Fruit fly (Drosophila melanogaster) whole organism, prepupa: ENCODE data around the gene Reph.

Experiments
- Blimp-1 ChIP-seq: fragments of 200-800 bp; sonication (Bioruptor generic); optimal IDR thresholded peaks from 3 replicates; lab custom pipeline; 2017; ENCODE audit warnings: missing biosample characterization, missing genetic modification characterization, mild to moderate bottlenecking, moderate library complexity, missing genetic modification reagents
- CG10631 ChIP-seq: fragments of 200-800 bp; sonication (Bioruptor generic); optimal IDR thresholded peaks from 2 replicates; lab custom pipeline; 2016; ENCODE audit warnings: missing biosample characterization, missing genetic modification characterization
- CG10669 ChIP-seq: fragments of 200-800 bp; sonication (Bioruptor generic); optimal IDR thresholded peaks from 3 replicates; lab custom pipeline; 2018; ENCODE audit warnings: missing biosample characterization, mild to moderate bottlenecking, missing genetic modification characterization, moderate library complexity
- CG11294 ChIP-seq: fragments of 200-800 bp; sonication (Bioruptor generic); IDR thresholded peaks from 2 replicates; pipeline ENCODE4 v1.3.6; 2022; ENCODE audit warnings: missing biosample characterization, missing genetic modification characterization
- CG11762 ChIP-seq: fragments of 200-800 bp; sonication (Bioruptor generic); optimal IDR thresholded peaks from 3 replicates; lab custom pipeline; 2016; ENCODE audit warnings: missing biosample characterization, missing genetic modification characterization; ENCODE audit not compliant: insufficient read depth
- CG15336 ChIP-seq: fragments of 200-800 bp; sonication (Bioruptor generic); IDR thresholded peaks from 2 replicates; pipeline ENCODE4 v1.3.6; 2022; ENCODE audit warnings: missing biosample characterization, missing genetic modification characterization
- CG1621 ChIP-seq: fragments of 200-800 bp; sonication (Bioruptor generic); optimal IDR thresholded peaks from 3 replicates; lab custom pipeline; 2018; ENCODE audit warnings: missing biosample characterization, mild to moderate bottlenecking, missing genetic modification characterization
- CG16779 ChIP-seq: fragments of 200-800 bp; sonication (Bioruptor generic); optimal IDR thresholded peaks from 3 replicates; lab custom pipeline; 2017; ENCODE audit warnings: missing biosample characterization, mild to moderate bottlenecking, missing genetic modification characterization
- CG31627 ChIP-seq: fragments of 200-800 bp; sonication (Bioruptor generic); optimal IDR thresholded peaks from 3 replicates; lab custom pipeline; 2016; ENCODE audit warnings: missing biosample characterization, missing genetic modification characterization
- CG32006 ChIP-seq: fragments of 200-800 bp; sonication (Bioruptor generic); optimal IDR thresholded peaks from 3 replicates; lab custom pipeline; 2017; ENCODE audit warnings: missing biosample characterization, mild to moderate bottlenecking, missing genetic modification characterization
- CG34406 ChIP-seq: fragments of 200-800 bp; sonication (Bioruptor generic); optimal IDR thresholded peaks from 3 replicates; lab custom pipeline; 2016; ENCODE audit warnings: missing biosample characterization, missing genetic modification characterization
- CG4318 ChIP-seq: fragments of 200-800 bp; sonication (Bioruptor generic); optimal IDR thresholded peaks from 3 replicates; lab custom pipeline; 2017; ENCODE audit warnings: missing biosample characterization, mild to moderate bottlenecking, missing genetic modification characterization
- CG6163 ChIP-seq: fragments of 200-800 bp; sonication (Bioruptor generic); IDR thresholded peaks from 3 replicates; pipeline ENCODE4 v1.3.6; 2022; ENCODE audit warnings: missing biosample characterization, missing genetic modification characterization
- CG6276 ChIP-seq: fragments of 200-800 bp; sonication (Bioruptor generic); optimal IDR thresholded peaks from 2 replicates; lab custom pipeline; 2017; ENCODE audit warnings: missing biosample characterization, mild to moderate bottlenecking, missing genetic modification characterization
- CG6792 ChIP-seq: fragments of 200-800 bp; sonication (Bioruptor generic); optimal IDR thresholded peaks from 3 replicates; lab custom pipeline; 2016; ENCODE audit warnings: missing biosample characterization, missing genetic modification characterization
- CG6808 ChIP-seq: fragments of 200-800 bp; sonication (Bioruptor generic); optimal IDR thresholded peaks from 3 replicates; lab custom pipeline; 2017; ENCODE audit warnings: missing biosample characterization, missing genetic modification characterization, mild to moderate bottlenecking, moderate library complexity, missing genetic modification reagents
- CG6854 ChIP-seq: fragments of 200-800 bp; sonication (Bioruptor generic); optimal IDR thresholded peaks from 2 replicates; lab custom pipeline; 2017; ENCODE audit warnings: missing biosample characterization, mild to moderate bottlenecking, missing genetic modification characterization
- CG8119 ChIP-seq: fragments of 200-800 bp; sonication (Bioruptor generic); IDR thresholded peaks from 3 replicates; pipeline ENCODE4 v1.3.6; 2022; ENCODE audit warnings: missing biosample characterization, missing genetic modification characterization
- CG8319 ChIP-seq: fragments of 200-800 bp; sonication (Bioruptor generic); optimal IDR thresholded peaks from 3 replicates; lab custom pipeline; 2016; ENCODE audit warnings: missing biosample characterization, missing genetic modification characterization
- CG8632 ChIP-seq: fragments of 200-800 bp; sonication (Bioruptor generic); optimal IDR thresholded peaks from 3 replicates; lab custom pipeline; 2016; ENCODE audit warnings: missing biosample characterization, missing genetic modification characterization
- CG9139 ChIP-seq: fragments of 200-800 bp; sonication (Bioruptor generic); optimal IDR thresholded peaks from 3 replicates; lab custom pipeline; 2017; ENCODE audit warnings: missing biosample characterization, mild to moderate bottlenecking, missing genetic modification characterization
- Eip75B ChIP-seq: fragments of 200-800 bp; sonication (Bioruptor generic); optimal IDR thresholded peaks from 3 replicates; lab custom pipeline; 2016; ENCODE audit warnings: missing biosample characterization, missing genetic modification characterization
- Eip78C ChIP-seq: fragments of 200-800 bp; sonication (Bioruptor generic); peaks from one replicate; lab custom pipeline; 2016; ENCODE audit warnings: missing biosample characterization, missing genetic modification characterization
- Eip93F ChIP-seq: fragments of 200-800 bp; sonication (Bioruptor generic); optimal IDR thresholded peaks from 2 replicates; lab custom pipeline; 2016; ENCODE audit warnings: missing biosample characterization, mild to moderate bottlenecking, missing genetic modification characterization
- Ets21C ChIP-seq: fragments of 200-800 bp; sonication (Bioruptor generic); optimal IDR thresholded peaks from 3 replicates; lab custom pipeline; 2016; ENCODE audit warnings: missing biosample characterization, missing genetic modification characterization
- Ets96B ChIP-seq: fragments of 200-800 bp; optimal IDR thresholded peaks from 2 replicates; lab custom pipeline; 2019; ENCODE audit warnings: missing biosample characterization, mild to moderate bottlenecking, missing genetic modification characterization, moderate library complexity
- Gug ChIP-seq: fragments of 200-800 bp; sonication (Bioruptor generic); IDR thresholded peaks from 2 replicates; pipeline ENCODE4 v1.3.6; 2022; ENCODE audit warnings: missing biosample characterization, missing genetic modification characterization
- Hr38 ChIP-seq: sonication (Bioruptor generic); optimal IDR thresholded peaks from 2 replicates; lab custom pipeline; 2016; ENCODE audit warnings: missing biosample characterization, missing genetic modification characterization
- Hr39 ChIP-seq: fragments of 200-800 bp; sonication (Bioruptor generic); optimal IDR thresholded peaks from 2 replicates; lab custom pipeline; 2016; ENCODE audit warnings: missing biosample characterization, missing genetic modification characterization
- Hr4 ChIP-seq: fragments of 200-800 bp; sonication (Bioruptor generic); optimal IDR thresholded peaks from 3 replicates; lab custom pipeline; 2016; ENCODE audit warnings: missing biosample characterization, missing genetic modification characterization
- Lpt ChIP-seq: fragments of 200-800 bp; sonication (Bioruptor generic); optimal IDR thresholded peaks from 3 replicates; lab custom pipeline; 2016; ENCODE audit warnings: missing biosample characterization, missing genetic modification characterization
- OdsH ChIP-seq: fragments of 200-800 bp; sonication (Bioruptor generic); optimal IDR thresholded peaks from 3 replicates; lab custom pipeline; 2016; ENCODE audit warnings: missing biosample characterization, missing genetic modification characterization
- Sox102F ChIP-seq: fragments of 200-800 bp; sonication (Bioruptor generic); optimal IDR thresholded peaks from 2 replicates; lab custom pipeline; 2016; ENCODE audit warnings: missing biosample characterization, mild to moderate bottlenecking, missing genetic modification characterization
- Sox14 ChIP-seq: fragments of 200-800 bp; sonication (Bioruptor generic); optimal IDR thresholded peaks from 3 replicates; lab custom pipeline; 2016; ENCODE audit warnings: missing biosample characterization, missing genetic modification characterization
- Sox15 ChIP-seq: fragments of 200-800 bp; sonication (Bioruptor generic); optimal IDR thresholded peaks from 3 replicates; lab custom pipeline; 2016; ENCODE audit warnings: missing biosample characterization, missing genetic modification characterization
- acj6 ChIP-seq: fragments of 200-800 bp; sonication (Bioruptor generic); optimal IDR thresholded peaks from 3 replicates; lab custom pipeline; 2016; ENCODE audit warnings: missing biosample characterization, missing genetic modification characterization
- dac ChIP-seq: fragments of 200-800 bp; sonication (Bioruptor generic); optimal IDR thresholded peaks from 2 replicates; lab custom pipeline; 2017; ENCODE audit warnings: missing biosample characterization, mild to moderate bottlenecking, missing genetic modification characterization
- dsx ChIP-seq: fragments of 200-800 bp; optimal IDR thresholded peaks from 3 replicates; lab custom pipeline; 2019; ENCODE audit warnings: missing biosample characterization, mild to moderate bottlenecking, missing genetic modification characterization, moderate library complexity; ENCODE audit not compliant: poor library complexity, severe bottlenecking
- esn ChIP-seq: fragments of 200-800 bp; sonication (Bioruptor generic); optimal IDR thresholded peaks from 2 replicates; lab custom pipeline; 2016; ENCODE audit warnings: missing biosample characterization, mild to moderate bottlenecking, missing genetic modification characterization, moderate library complexity
- fd59A ChIP-seq: fragments of 200-800 bp; sonication (Bioruptor generic); optimal IDR thresholded peaks from 2 replicates; lab custom pipeline; 2017; ENCODE audit warnings: missing biosample characterization, mild to moderate bottlenecking, missing genetic modification characterization, missing genetic modification reagents
- fd85E ChIP-seq: fragments of 200-800 bp; sonication (Bioruptor generic); optimal IDR thresholded peaks from 3 replicates; lab custom pipeline; 2016; ENCODE audit warnings: missing biosample characterization, missing genetic modification characterization
- fkh ChIP-seq: fragments of 200-800 bp; sonication (Bioruptor generic); optimal IDR thresholded peaks from 3 replicates; lab custom pipeline; 2017; ENCODE audit warnings: missing biosample characterization, mild to moderate bottlenecking, missing genetic modification characterization, moderate library complexity
- lz ChIP-seq: fragments of 200-800 bp; sonication (Bioruptor generic); optimal IDR thresholded peaks from 3 replicates; lab custom pipeline; 2016; ENCODE audit warnings: missing biosample characterization, missing genetic modification characterization
- net ChIP-seq: fragments of 200-800 bp; sonication (Bioruptor generic); optimal IDR thresholded peaks from 3 replicates; lab custom pipeline; 2016; ENCODE audit warnings: missing biosample characterization, missing genetic modification characterization
- pdm3 ChIP-seq: fragments of 200-800 bp; sonication (Bioruptor generic); optimal IDR thresholded peaks from 3 replicates; lab custom pipeline; 2016; ENCODE audit warnings: missing biosample characterization, missing genetic modification characterization
- salr ChIP-seq, 2 experiments: fragments of 200-800 bp; sonication (Bioruptor generic); optimal IDR thresholded peaks; 3 replicates each; lab custom pipeline; 2016 to 2018; ENCODE audit warnings: missing biosample characterization in 2 of 2, missing genetic modification characterization in 2 of 2, mild to moderate bottlenecking in 1 of 2
- spab ChIP-seq: fragments of 200-800 bp; sonication (Bioruptor generic); optimal IDR thresholded peaks from 2 replicates; lab custom pipeline; 2017; ENCODE audit warnings: missing biosample characterization, mild to moderate bottlenecking, missing genetic modification characterization, missing genetic modification reagents
- ss ChIP-seq, 2 experiments: fragments of 200-800 bp; sonication (Bioruptor generic); optimal IDR thresholded peaks; 2 replicates in 1 of 2; 3 replicates in 1 of 2; lab custom pipeline; 2017 to 2018; ENCODE audit warnings: mild to moderate bottlenecking in 2 of 2, missing biosample characterization in 2 of 2, missing genetic modification characterization in 2 of 2, moderate library complexity in 1 of 2
- svp ChIP-seq: fragments of 200-800 bp; sonication (Bioruptor generic); peaks from one replicate; lab custom pipeline; 2016; ENCODE audit warnings: missing biosample characterization, missing genetic modification characterization
- topi ChIP-seq: fragments of 200-800 bp; sonication (Bioruptor generic); optimal IDR thresholded peaks from 3 replicates; lab custom pipeline; 2016; ENCODE audit warnings: missing biosample characterization, missing genetic modification characterization
- vri ChIP-seq: fragments of 200-800 bp; sonication (Bioruptor generic); optimal IDR thresholded peaks from 3 replicates; lab custom pipeline; 2016; ENCODE audit warnings: missing biosample characterization, mild to moderate bottlenecking, missing genetic modification characterization

Reph gene

dm6 chr2L:3803466-3804143 is at the start of gene Reph:
Reph (plus strand) TSS chr2L:3803545.
- TF ChIP-seq CG11762 (no peak), CG16779 (tag; lab: Kevin White, UChicago) (peak; percentile 61), CG9139 (GFP tag; lab: Kevin White, UChicago) (peak; percentile 18), CG6854 (GFP tag; lab: Kevin White, UChicago) (peak; percentile 58), Gug (GFP tag; lab: Robert Waterston, UW) (no peak), CG32006 (no peak), Blimp-1 (GFP tag; lab: Kevin White, UChicago) (peak; percentile 31), CG6792 (GFP tag; lab: Kevin White, UChicago) (peak; percentile 40), Ets96B (tag; lab: Kevin White, UChicago) (no peak), Hr38 (no peak), fd59A (GFP tag; lab: Kevin White, UChicago) (no peak), topi (GFP tag; lab: Kevin White, UChicago) (peak; percentile 10), CG8319 (GFP tag; lab: Kevin White, UChicago) (no peak), dac (GFP tag; lab: Kevin White, UChicago) (no peak), OdsH (GFP tag; lab: Kevin White, UChicago) (no peak), esn (peak; percentile 33), pdm3 (GFP tag; lab: Kevin White, UChicago) (no peak), dsx (GFP tag; lab: Kevin White, UChicago) (peak; percentile 15), CG15336 (GFP tag; lab: Robert Waterston, UW) (peak; percentile 18; the same call in 1 of the 2 replicates), Eip75B (GFP tag; lab: Kevin White, UChicago) (no peak), Sox15 (GFP tag; lab: Kevin White, UChicago) (no peak), CG6276 (no peak), CG10631 (GFP tag; lab: Kevin White, UChicago) (no peak), CG8632 (GFP tag; lab: Kevin White, UChicago) (no peak), acj6 (GFP tag; lab: Kevin White, UChicago) (no peak), Lpt (GFP tag; lab: Kevin White, UChicago) (peak; percentile 11), CG10669 (peak; percentile 15), CG31627 (GFP tag; lab: Kevin White, UChicago) (no peak), CG1621 (tag; lab: Kevin White, UChicago) (peak; percentile 24), CG34406 (GFP tag; lab: Kevin White, UChicago) (peak; percentile 35), ss (GFP tag; optimal IDR thresholded peaks at IDR 0.05; lab: Kevin White, UChicago) (peak in 1 of 2 experiments; percentile 5), spab (GFP tag; lab: Kevin White, UChicago) (no peak), CG8119 (GFP tag; lab: Robert Waterston, UW) (no peak), CG11294 (no peak), Sox102F (peak; percentile 24), CG6163 (GFP tag; lab: Robert Waterston, UW) (peak; percentile 22; the same call in 1 of the 3 replicates), net (GFP tag; lab: Kevin White, UChicago) (peak; percentile 38), Hr39 (GFP tag; lab: Kevin White, UChicago) (no peak), Eip93F (GFP tag; lab: Kevin White, UChicago) (no peak), CG6808 (GFP tag; lab: Kevin White, UChicago) (no peak), Hr4 (GFP tag; lab: Kevin White, UChicago) (no peak), fd85E (GFP tag; lab: Kevin White, UChicago) (no peak), salr (GFP tag; optimal IDR thresholded peaks at IDR 0.05; lab: Kevin White, UChicago) (peak in 1 of 2 experiments; percentile 39), vri (no peak), Eip78C (GFP tag; lab: Kevin White, UChicago) (peak; percentile 33), Sox14 (GFP tag; lab: Kevin White, UChicago) (peak; percentile 77), svp (no peak), Ets21C (GFP tag; lab: Kevin White, UChicago) (no peak), fkh (GFP tag; lab: Kevin White, UChicago) (peak; percentile 87), CG4318 (GFP tag; lab: Kevin White, UChicago) (no peak), lz (GFP tag; lab: Kevin White, UChicago) (no peak)
